Fruit fly (Drosophila melanogaster): ENCODE measurements around the gene Ypel.

DNA sequence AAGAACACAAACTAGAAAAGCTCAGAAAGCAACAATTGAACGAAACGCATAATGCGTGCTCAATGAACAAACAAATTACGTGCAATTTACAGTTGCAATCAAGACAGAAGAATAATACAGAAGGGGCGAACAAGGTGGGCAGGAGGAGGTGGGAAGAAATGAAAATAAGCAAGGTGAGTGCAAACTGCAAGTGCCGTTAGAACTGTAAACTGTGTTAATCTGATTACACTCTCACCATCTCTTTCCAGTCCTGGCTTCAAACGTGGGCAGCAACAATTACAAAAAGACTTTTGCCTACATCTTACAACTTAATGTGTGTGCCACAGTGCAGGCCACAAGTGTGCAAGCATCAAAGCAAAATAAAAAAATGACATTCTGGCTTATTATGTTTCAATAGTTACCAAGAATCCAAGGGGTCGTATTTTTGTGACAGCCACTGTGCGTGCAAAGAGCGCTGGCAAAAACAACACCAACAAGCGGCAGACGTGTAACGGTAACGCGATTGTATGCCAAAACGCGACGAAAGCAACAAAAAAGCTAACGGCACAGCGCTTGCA lies 1.8 kb downstream of the Ypel start:
- peak; percentile 23 for TF ChIP-seq CG17806 (tag; optimal IDR thresholded peaks at IDR 0.05)
- TF ChIP-seq EcR (GFP tag; optimal IDR thresholded peaks at IDR 0.05): no peak
- TF ChIP-seq CG13204 (GFP tag; optimal IDR thresholded peaks at IDR 0.05): no peak
- TF ChIP-seq CG12605 (GFP tag; IDR thresholded peaks at IDR 0.05): peak; percentile 51
- no peak for TF ChIP-seq D1 (tag; optimal IDR thresholded peaks at IDR 0.05)
- TF ChIP-seq CG15710 (tag; optimal IDR thresholded peaks at IDR 0.05): peak; percentile 7
- no peak for TF ChIP-seq Pif1A (GFP tag; optimal IDR thresholded peaks at IDR 0.05)
- TF ChIP-seq Pif1B (GFP tag; optimal IDR thresholded peaks at IDR 0.05): no peak
- TF ChIP-seq CG32121 (GFP tag; IDR thresholded peaks at IDR 0.05): peak; percentile 66
- no peak for TF ChIP-seq gl (tag; optimal IDR thresholded peaks at IDR 0.05)
- TF ChIP-seq CG4496 (GFP tag; IDR thresholded peaks at IDR 0.05): peak; percentile 56; the same call in 1 of the 3 replicates
- no peak for TF ChIP-seq rn (GFP tag; IDR thresholded peaks at IDR 0.05)
- peak; percentile 24 for TF ChIP-seq CG9948 (tag; optimal IDR thresholded peaks at IDR 0.05)
- TF ChIP-seq Snoo (tag; optimal IDR thresholded peaks at IDR 0.05): no peak
